Worm (Caenorhabditis elegans) whole organism, L2 larva: ENCODE results near the gene tbb-1.
A peak's percentile ranks its signal among the peaks of the same experiment; 100 is the strongest.

Source experiments
- C34F6.9 ChIP-seq: fragments of 150-350 bp; optimal IDR thresholded peaks from 2 replicates; lab custom pipeline; 2014; ENCODE audit warnings: missing biosample characterization, missing genetic modification characterization
- F13H6.1 ChIP-seq: sonication (generic microtip); optimal IDR thresholded peaks from 2 replicates; lab custom pipeline; 2016; ENCODE audit warnings: missing genetic modification characterization, missing compliant biosample characterization
- R02D3.7 ChIP-seq: fragments of 150-350 bp; optimal IDR thresholded peaks from 2 replicates; lab custom pipeline; 2014; ENCODE audit warnings: missing biosample characterization, missing genetic modification characterization
- Y55F3AM.14 ChIP-seq: fragments of 200-800 bp; sonication (Bioruptor generic); optimal IDR thresholded peaks from 2 replicates; lab custom pipeline; 2018; ENCODE audit warnings: mild to moderate bottlenecking, missing genetic modification characterization, missing compliant biosample characterization
- ZK546.5 ChIP-seq: sonication (generic microtip); optimal IDR thresholded peaks from 2 replicates; lab custom pipeline; 2017; ENCODE audit warnings: missing biosample characterization, missing genetic modification characterization
- alr-1 ChIP-seq: fragments of 150-350 bp; optimal IDR thresholded peaks from 2 replicates; lab custom pipeline; 2014; ENCODE audit warnings: missing biosample characterization, missing genetic modification characterization
- aly-2 ChIP-seq: fragments of 150-350 bp; optimal IDR thresholded peaks from 2 replicates; lab custom pipeline; 2014; ENCODE audit warnings: missing biosample characterization, missing genetic modification characterization
- ama-1 ChIP-seq: fragments of 150-350 bp; optimal IDR thresholded peaks from 2 replicates; lab custom pipeline; 2018; ENCODE audit warnings: inconsistent platforms
- blmp-1 ChIP-seq: sonication (generic microtip); optimal IDR thresholded peaks from 2 replicates; lab custom pipeline; 2017; ENCODE audit warnings: missing genetic modification characterization, mild to moderate bottlenecking, missing compliant biosample characterization, antibody characterized with exemption, moderate library complexity; ENCODE audit not compliant: insufficient read depth
- ceh-16 ChIP-seq: fragments of 150-350 bp; optimal IDR thresholded peaks from 2 replicates; lab custom pipeline; 2014; ENCODE audit warnings: missing biosample characterization, missing genetic modification characterization
- ceh-82 ChIP-seq: fragments of 150-350 bp; optimal IDR thresholded peaks from 2 replicates; lab custom pipeline; 2014; ENCODE audit warnings: missing biosample characterization, missing genetic modification characterization
- crh-2 ChIP-seq: sonication (generic microtip); optimal IDR thresholded peaks from 2 replicates; lab custom pipeline; 2017; ENCODE audit warnings: missing biosample characterization, missing genetic modification characterization
- dmd-4 ChIP-seq: sonication (generic microtip); optimal IDR thresholded peaks from 2 replicates; lab custom pipeline; 2017; ENCODE audit warnings: missing biosample characterization, missing genetic modification characterization
- egl-27 ChIP-seq: sonication (generic microtip); optimal IDR thresholded peaks from 3 replicates; lab custom pipeline; 2017; ENCODE audit warnings: missing biosample characterization, missing genetic modification reagents, missing genetic modification characterization
- elt-1 ChIP-seq: fragments of 150-350 bp; optimal IDR thresholded peaks from 2 replicates; lab custom pipeline; 2014; ENCODE audit warnings: missing biosample characterization, missing genetic modification characterization
- elt-3 ChIP-seq: sonication (generic microtip); optimal IDR thresholded peaks from 2 replicates; lab custom pipeline; 2017; ENCODE audit warnings: missing biosample characterization, missing genetic modification characterization
- fos-1 ChIP-seq: fragments of 150-350 bp; optimal IDR thresholded peaks from 2 replicates; lab custom pipeline; 2014; ENCODE audit warnings: missing biosample characterization, missing genetic modification characterization
- gmeb-1 ChIP-seq: fragments of 150-350 bp; optimal IDR thresholded peaks from 2 replicates; lab custom pipeline; 2014; ENCODE audit warnings: missing biosample characterization, missing genetic modification characterization
- lin-11 ChIP-seq: fragments of 150-350 bp; sonication (generic microtip); optimal IDR thresholded peaks from 2 replicates; lab custom pipeline; 2014; ENCODE audit warnings: missing biosample characterization, missing genetic modification characterization, inconsistent platforms, mixed read lengths
- lin-13 ChIP-seq: fragments of 150-350 bp; optimal IDR thresholded peaks from 2 replicates; lab custom pipeline; 2014; ENCODE audit warnings: missing biosample characterization, missing genetic modification reagents, missing genetic modification characterization
- lin-39 ChIP-seq: fragments of 150-350 bp; optimal IDR thresholded peaks from 2 replicates; lab custom pipeline; 2014; ENCODE audit warnings: missing biosample characterization, missing genetic modification reagents, missing genetic modification characterization
- lsy-2 ChIP-seq, 2 experiments: fragments of 150-350 bp in 1 of 2; sonication (generic microtip) in 1 of 2; optimal IDR thresholded peaks; 2 replicates each; lab custom pipeline; 2014 to 2017; ENCODE audit warnings: missing biosample characterization in 2 of 2, missing genetic modification characterization in 2 of 2
- mab-5 ChIP-seq: fragments of 150-350 bp; optimal IDR thresholded peaks from 2 replicates; lab custom pipeline; 2014; ENCODE audit warnings: missing biosample characterization, missing genetic modification characterization
- mbf-1 ChIP-seq: sonication (generic microtip); optimal IDR thresholded peaks from 2 replicates; lab custom pipeline; 2017; ENCODE audit warnings: missing biosample characterization, missing genetic modification characterization
- mdl-1 ChIP-seq, 2 experiments: fragments of 150-350 bp in 1 of 2; sonication (generic microtip) in 1 of 2; optimal IDR thresholded peaks; 2 replicates each; lab custom pipeline; 2017; ENCODE audit warnings: missing biosample characterization in 2 of 2, missing genetic modification characterization in 2 of 2
- nhr-10 ChIP-seq: sonication (generic microtip); optimal IDR thresholded peaks from 2 replicates; lab custom pipeline; 2017; ENCODE audit warnings: missing biosample characterization, missing genetic modification characterization
- nhr-11 ChIP-seq: fragments of 150-350 bp; optimal IDR thresholded peaks from 2 replicates; lab custom pipeline; 2014; ENCODE audit warnings: missing biosample characterization, missing genetic modification characterization
- nhr-12 ChIP-seq: fragments of 150-350 bp; optimal IDR thresholded peaks from 2 replicates; lab custom pipeline; 2014; ENCODE audit warnings: missing biosample characterization, missing genetic modification characterization
- nhr-129 ChIP-seq: fragments of 150-350 bp; optimal IDR thresholded peaks from 2 replicates; lab custom pipeline; 2014; ENCODE audit warnings: missing biosample characterization, missing genetic modification characterization
- nhr-21 ChIP-seq: fragments of 150-350 bp; optimal IDR thresholded peaks from 2 replicates; lab custom pipeline; 2014; ENCODE audit warnings: missing biosample characterization, missing genetic modification characterization
- nhr-23 ChIP-seq: fragments of 150-350 bp; optimal IDR thresholded peaks from 2 replicates; lab custom pipeline; 2014; ENCODE audit warnings: missing biosample characterization, missing genetic modification reagents, missing genetic modification characterization
- nhr-237 ChIP-seq: fragments of 150-350 bp; optimal IDR thresholded peaks from 2 replicates; lab custom pipeline; 2014; ENCODE audit warnings: missing biosample characterization, missing genetic modification characterization
- nhr-25 ChIP-seq: fragments of 150-350 bp; sonication (generic microtip); optimal IDR thresholded peaks from 3 replicates; lab custom pipeline; 2014; ENCODE audit warnings: missing biosample characterization, missing genetic modification characterization
- nhr-6 ChIP-seq: fragments of 150-350 bp; optimal IDR thresholded peaks from 2 replicates; lab custom pipeline; 2014; ENCODE audit warnings: missing biosample characterization, missing genetic modification characterization
- nhr-77 ChIP-seq: fragments of 150-350 bp; optimal IDR thresholded peaks from 2 replicates; lab custom pipeline; 2014; ENCODE audit warnings: missing biosample characterization, missing genetic modification characterization
- peb-1 ChIP-seq: fragments of 150-350 bp; optimal IDR thresholded peaks from 2 replicates; lab custom pipeline; 2014; ENCODE audit warnings: missing biosample characterization, missing genetic modification characterization
- sem-4 ChIP-seq: fragments of 150-350 bp; optimal IDR thresholded peaks from 2 replicates; lab custom pipeline; 2014; ENCODE audit warnings: missing biosample characterization, missing genetic modification reagents, missing genetic modification characterization
- skn-1 ChIP-seq: sonication (generic microtip); optimal IDR thresholded peaks from 2 replicates; lab custom pipeline; 2017; ENCODE audit warnings: missing biosample characterization, missing genetic modification characterization
- sma-3 ChIP-seq: sonication (generic microtip); optimal IDR thresholded peaks from 2 replicates; lab custom pipeline; 2016; ENCODE audit warnings: missing genetic modification reagents, missing genetic modification characterization, missing compliant biosample characterization
- sma-9 ChIP-seq, 2 experiments: fragments of 150-350 bp in 1 of 2; sonication (generic microtip) in 1 of 2; optimal IDR thresholded peaks; 2 replicates each; lab custom pipeline; 2014 to 2016; ENCODE audit warnings: missing genetic modification characterization in 2 of 2, mild to moderate bottlenecking in 1 of 2, missing biosample characterization in 1 of 2, missing compliant biosample characterization in 1 of 2, missing genetic modification reagents in 1 of 2, moderate library complexity in 1 of 2
- snpc-4 ChIP-seq: fragments of 150-350 bp; optimal IDR thresholded peaks from 2 replicates; lab custom pipeline; 2014; ENCODE audit warnings: missing biosample characterization, missing genetic modification characterization
- unc-39 ChIP-seq: fragments of 150-350 bp; optimal IDR thresholded peaks from 2 replicates; lab custom pipeline; 2014; ENCODE audit warnings: missing biosample characterization, missing genetic modification characterization
- unc-55 ChIP-seq: fragments of 150-350 bp; sonication (generic microtip); optimal IDR thresholded peaks from 3 replicates; lab custom pipeline; 2014; ENCODE audit warnings: missing biosample characterization, missing genetic modification reagents, missing genetic modification characterization
- unc-62 ChIP-seq: fragments of 150-350 bp; optimal IDR thresholded peaks from 2 replicates; lab custom pipeline; 2014; ENCODE audit warnings: missing biosample characterization, missing genetic modification reagents, missing genetic modification characterization
- zag-1 ChIP-seq: fragments of 150-350 bp; optimal IDR thresholded peaks from 2 replicates; lab custom pipeline; 2014; ENCODE audit warnings: missing biosample characterization, missing genetic modification characterization
- ztf-1 ChIP-seq: fragments of 200-800 bp; sonication (Bioruptor generic); conservative IDR thresholded peaks from 2 replicates; pipeline ENCODE4 v1.3.6; 2022; ENCODE audit warnings: missing genetic modification characterization, missing compliant biosample characterization
- ztf-11 ChIP-seq: sonication (generic microtip); optimal IDR thresholded peaks from 2 replicates; lab custom pipeline; 2017; ENCODE audit warnings: missing biosample characterization, missing genetic modification characterization
- ztf-4 ChIP-seq: fragments of 150-350 bp; optimal IDR thresholded peaks from 2 replicates; lab custom pipeline; 2014; ENCODE audit warnings: missing biosample characterization, missing genetic modification characterization

Gene tbb-1

DNA sequence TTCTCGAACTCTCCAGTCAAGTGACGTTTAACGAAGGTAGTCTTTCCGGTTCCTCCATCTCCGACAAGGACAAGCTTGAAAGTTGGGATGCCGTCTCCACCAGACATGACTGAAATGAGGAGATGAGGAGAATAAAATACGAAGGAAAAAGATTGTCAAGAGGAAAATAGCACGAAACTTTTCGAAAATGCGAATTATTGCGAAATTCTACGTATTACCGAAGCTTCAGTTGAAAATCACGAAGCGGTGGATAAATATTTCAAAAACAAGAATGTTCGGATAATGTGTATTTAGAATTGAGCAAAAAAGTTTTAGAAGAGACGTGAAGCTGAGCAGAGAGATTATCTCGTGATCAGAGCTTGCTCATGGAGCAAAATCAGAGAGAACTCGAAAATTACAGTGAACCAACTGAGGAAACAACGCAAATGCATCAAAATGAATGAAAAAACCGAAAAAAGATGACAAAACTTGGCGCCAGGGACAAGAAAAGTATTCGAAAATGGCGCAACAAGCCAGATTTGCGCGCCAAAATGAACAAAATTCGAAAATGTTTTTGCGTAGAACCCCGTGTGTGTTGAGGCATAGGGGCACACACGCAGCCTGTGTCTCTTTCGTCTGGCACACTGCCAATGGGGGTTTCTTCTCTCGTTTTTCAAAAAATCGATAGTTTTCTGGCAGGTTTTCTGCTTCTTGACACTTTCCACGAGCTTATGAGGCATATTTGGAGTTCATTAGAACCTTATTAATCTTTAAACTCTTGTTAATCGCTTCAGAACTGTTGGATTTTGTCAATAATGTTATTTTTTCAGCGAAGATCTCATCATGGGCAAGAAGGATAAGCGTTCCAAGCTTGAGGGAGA is 5.6 kb upstream of the tbb-1 start, which contains the start of the genes ran-1 and dkc-1:
Gene ran-1 (minus strand): TSS at position 109 of the 860 bp plus-strand sequence.
Gene dkc-1 (plus strand): TSS at position 810 of the 860 bp plus-strand sequence.
- no peak for TF ChIP-seq ama-1 (lab: Kevin White, UChicago)
- no peak for TF ChIP-seq nhr-11 (tag; lab: Kevin White, UChicago)
- TF ChIP-seq mab-5 (tag; lab: Kevin White, UChicago): peak; percentile 7
- peak; percentile 75 for TF ChIP-seq lin-13 (GFP tag; lab: Kevin White, UChicago)
- no peak for TF ChIP-seq peb-1 (tag; lab: Kevin White, UChicago)
- TF ChIP-seq lin-39: no peak
- no peak for TF ChIP-seq zag-1
- TF ChIP-seq skn-1 (tag; lab: Kevin White, UChicago): no peak
- peak; percentile 78 for TF ChIP-seq crh-2 (tag; lab: Kevin White, UChicago)
- TF ChIP-seq ceh-82 (tag; lab: Kevin White, UChicago): no peak
- no peak for TF ChIP-seq elt-3 (tag; lab: Kevin White, UChicago)
- TF ChIP-seq R02D3.7 (tag; lab: Kevin White, UChicago): no peak
- peak; percentile 58 for TF ChIP-seq fos-1 (tag; lab: Kevin White, UChicago)
- TF ChIP-seq ztf-4 (tag; lab: Kevin White, UChicago): no peak
- no peak for TF ChIP-seq dmd-4 (tag; lab: Kevin White, UChicago)
- no peak for TF ChIP-seq alr-1 (tag; lab: Kevin White, UChicago)
- no peak for TF ChIP-seq unc-39 (tag; lab: Kevin White, UChicago)
- TF ChIP-seq aly-2 (tag; lab: Kevin White, UChicago): no peak
- peak; percentile 67 for TF ChIP-seq gmeb-1
- no peak for TF ChIP-seq nhr-10
- no peak for TF ChIP-seq sma-9 (GFP tag; optimal IDR thresholded peaks at IDR 0.05; lab: Kevin White, UChicago)
- TF ChIP-seq sma-9 (tag; optimal IDR thresholded peaks at IDR 0.05; lab: Kevin White, UChicago): no peak
- TF ChIP-seq egl-27: no peak
- TF ChIP-seq ztf-1 (GFP tag; lab: Robert Waterston, UW): no peak
- peak; percentile 90 for TF ChIP-seq unc-55 (GFP tag; lab: Kevin White, UChicago)
- TF ChIP-seq C34F6.9 (tag; lab: Kevin White, UChicago): peak; percentile 90
- peak; percentile 29 for TF ChIP-seq sem-4 (tag; lab: Kevin White, UChicago)
- TF ChIP-seq ZK546.5 (tag; lab: Kevin White, UChicago): no peak
- TF ChIP-seq Y55F3AM.14: no peak
- no peak for TF ChIP-seq mbf-1
- peak; percentile 43 for TF ChIP-seq F13H6.1 (tag; lab: Kevin White, UChicago)
- TF ChIP-seq nhr-21 (tag; lab: Kevin White, UChicago): peak; percentile 48
- TF ChIP-seq nhr-129: peak; percentile 79
- peak; percentile 50 to 86 for TF ChIP-seq lsy-2 (tag; optimal IDR thresholded peaks at IDR 0.05; lab: Kevin White, UChicago)
- TF ChIP-seq nhr-23 (tag; lab: Kevin White, UChicago): no peak
- peak; percentile 44 for TF ChIP-seq lin-11 (tag; lab: Kevin White, UChicago)
- peak; percentile 10 for TF ChIP-seq sma-3 (GFP tag; lab: Kevin White, UChicago)
- TF ChIP-seq nhr-25 (tag; lab: Kevin White, UChicago): peak; percentile 77
- TF ChIP-seq nhr-6: no peak
- TF ChIP-seq snpc-4 (tag; lab: Kevin White, UChicago): no peak
- TF ChIP-seq nhr-12: no peak
- TF ChIP-seq mdl-1 (tag; optimal IDR thresholded peaks at IDR 0.05; lab: Kevin White, UChicago): peak in 1 of 2 experiments; percentile 20
- no peak for TF ChIP-seq nhr-237 (tag; lab: Kevin White, UChicago)
- TF ChIP-seq blmp-1: peak; percentile 35
- TF ChIP-seq nhr-77 (tag; lab: Kevin White, UChicago): no peak
- no peak for TF ChIP-seq ztf-11 (tag; lab: Kevin White, UChicago)
- no peak for TF ChIP-seq unc-62 (GFP tag; lab: Kevin White, UChicago)
- TF ChIP-seq ceh-16 (tag; lab: Kevin White, UChicago): peak; percentile 5
- TF ChIP-seq elt-1: no peak
